Worm (Caenorhabditis elegans) whole organism, late embryonic: ENCODE measurements around the gene C30E1.4.

Experiments
- pha-4 ChIP-seq: fragments of 150-350 bp; optimal IDR thresholded peaks from 2 replicates; lab custom pipeline; 2018; ENCODE audit warnings: missing biosample characterization, missing genetic modification reagents, missing genetic modification characterization
- syd-9 ChIP-seq: sonication (generic microtip); optimal IDR thresholded peaks from 2 replicates; lab custom pipeline; 2016; ENCODE audit warnings: mild to moderate bottlenecking, missing genetic modification characterization, moderate library complexity, missing compliant biosample characterization

DNA sequence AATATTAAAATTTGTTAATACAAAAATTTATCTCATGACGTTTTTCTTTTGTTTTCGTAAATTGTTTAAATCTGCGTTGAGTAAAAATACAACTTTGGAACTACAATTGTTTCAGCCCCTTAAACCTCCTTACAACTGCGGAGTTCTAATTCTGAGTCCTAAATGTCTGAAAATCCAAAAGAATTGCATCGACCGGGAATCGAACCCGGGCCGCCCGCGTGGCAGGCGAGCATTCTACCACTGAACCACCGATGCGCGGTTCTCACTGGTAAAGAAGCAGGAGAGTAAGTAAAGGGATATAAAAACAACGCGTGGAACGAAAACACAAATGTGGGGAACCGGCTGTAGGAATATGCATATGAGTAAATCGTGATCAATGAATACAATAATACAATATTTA is 4.4 kb downstream of the C30E1.4 start:
- no peak for TF ChIP-seq pha-4 (tag; lab: Kevin White, UChicago)
- peak; percentile 66 for TF ChIP-seq syd-9
